Fruit fly (Drosophila melanogaster): ENCODE data around the gene Ugt316A1.

Ugt316A1 gene

DNA sequence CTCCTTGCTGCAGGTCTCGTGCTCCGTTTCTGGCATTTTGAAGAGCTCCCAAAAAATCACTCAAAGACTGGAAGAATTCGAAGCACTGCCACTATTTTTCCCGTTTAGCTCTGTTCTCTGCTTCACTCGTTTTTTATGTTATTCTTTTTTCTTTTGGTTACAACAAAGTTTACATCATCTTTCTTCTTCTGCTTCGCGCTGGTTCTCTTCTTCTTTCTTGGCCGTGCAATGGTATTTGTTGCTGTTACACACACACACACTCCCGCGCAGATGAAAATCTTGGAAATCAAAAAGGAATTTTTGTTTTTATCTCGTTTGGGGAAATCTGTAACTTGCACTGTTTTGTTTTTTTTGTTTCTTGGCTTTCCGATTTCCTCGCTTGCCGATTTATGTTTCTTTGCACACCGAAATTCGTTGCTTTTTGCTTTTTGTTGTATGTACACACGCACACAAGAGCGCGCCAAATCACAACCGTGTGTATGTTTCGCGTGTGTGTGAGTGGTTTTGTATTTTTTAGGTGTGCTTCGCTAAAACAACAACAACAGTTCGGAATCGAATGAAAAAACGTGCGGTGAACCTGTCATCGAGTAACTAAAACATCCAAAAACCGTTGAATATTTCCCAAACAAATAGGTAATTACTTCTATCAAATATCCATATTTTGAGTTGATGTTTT, 23.2 kb upstream of the Ugt316A1 start:
- TF ChIP-seq h (optimal IDR thresholded peaks at IDR 0.05): no peak
- TF ChIP-seq psq (optimal IDR thresholded peaks at IDR 0.05): no peak
- TF ChIP-seq ttk (optimal IDR thresholded peaks at IDR 0.05): no peak
- no peak for TF ChIP-seq insv (optimal IDR thresholded peaks at IDR 0.05)
- no peak for TF ChIP-seq Myc (optimal IDR thresholded peaks at IDR 0.05)
- TF ChIP-seq Sin3A (optimal IDR thresholded peaks at IDR 0.05): no peak

dm6 chr3L:19083126-19083525, 20.5 kb upstream of the Ugt316A1 start:
- TF ChIP-seq insv (optimal IDR thresholded peaks at IDR 0.05) (no peak), h (optimal IDR thresholded peaks at IDR 0.05) (no peak), psq (optimal IDR thresholded peaks at IDR 0.05) (no peak), ttk (optimal IDR thresholded peaks at IDR 0.05) (no peak), Sin3A (optimal IDR thresholded peaks at IDR 0.05) (no peak), Myc (optimal IDR thresholded peaks at IDR 0.05) (no peak)

- TF ChIP-seq insv (optimal IDR thresholded peaks at IDR 0.05) (no peak), h (optimal IDR thresholded peaks at IDR 0.05) (no peak), Myc (optimal IDR thresholded peaks at IDR 0.05) (no peak), Sin3A (optimal IDR thresholded peaks at IDR 0.05) (no peak), ttk (optimal IDR thresholded peaks at IDR 0.05) (no peak)
These were observed 18.5 kb upstream of the Ugt316A1 start for dm6 chr3L:19080926-19081700.

- no peak for TF ChIP-seq psq (optimal IDR thresholded peaks at IDR 0.05)
- no peak for TF ChIP-seq h (optimal IDR thresholded peaks at IDR 0.05)
These were observed 17.4 kb upstream of the Ugt316A1 start for dm6 chr3L:19079798-19080691.

- TF ChIP-seq h (optimal IDR thresholded peaks at IDR 0.05): no peak
- TF ChIP-seq Sin3A (optimal IDR thresholded peaks at IDR 0.05): no peak
- no peak for TF ChIP-seq Myc (optimal IDR thresholded peaks at IDR 0.05)
- TF ChIP-seq psq (optimal IDR thresholded peaks at IDR 0.05): no peak
- no peak for TF ChIP-seq insv (optimal IDR thresholded peaks at IDR 0.05)
- no peak for TF ChIP-seq ttk (optimal IDR thresholded peaks at IDR 0.05)
These were observed 16.5 kb upstream of the Ugt316A1 start for dm6 chr3L:19079067-19079466.

dm6 chr3L:19078444-19078843, 15.8 kb upstream of the Ugt316A1 start:
- TF ChIP-seq Sin3A (optimal IDR thresholded peaks at IDR 0.05) (no peak), insv (optimal IDR thresholded peaks at IDR 0.05) (no peak), h (optimal IDR thresholded peaks at IDR 0.05) (no peak), psq (optimal IDR thresholded peaks at IDR 0.05) (no peak), Myc (optimal IDR thresholded peaks at IDR 0.05) (no peak), ttk (optimal IDR thresholded peaks at IDR 0.05) (no peak)

DNA sequence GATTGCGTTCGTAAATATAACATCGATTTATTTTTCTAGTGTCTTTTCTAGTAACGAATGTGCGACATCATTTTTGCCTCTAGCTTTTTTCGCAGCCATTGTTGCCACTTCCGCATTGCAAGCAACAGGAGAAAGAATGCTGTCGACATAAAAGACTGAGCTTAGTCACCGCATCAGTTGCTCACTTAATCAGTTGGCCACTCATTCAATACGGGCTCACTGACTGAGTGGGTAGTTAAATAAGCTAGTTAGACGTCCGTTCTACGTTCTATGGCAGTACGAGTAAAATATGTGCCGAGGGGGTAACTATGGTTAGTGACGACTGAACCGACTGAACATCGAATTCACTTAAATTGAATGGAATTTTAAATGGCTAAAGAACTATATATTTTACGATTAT, 13.4 kb upstream of the Ugt316A1 start:
- TF ChIP-seq Sin3A (optimal IDR thresholded peaks at IDR 0.05) (no peak), insv (optimal IDR thresholded peaks at IDR 0.05) (no peak), ttk (optimal IDR thresholded peaks at IDR 0.05) (no peak), Myc (optimal IDR thresholded peaks at IDR 0.05) (no peak), psq (optimal IDR thresholded peaks at IDR 0.05) (no peak), h (optimal IDR thresholded peaks at IDR 0.05) (no peak)

DNA sequence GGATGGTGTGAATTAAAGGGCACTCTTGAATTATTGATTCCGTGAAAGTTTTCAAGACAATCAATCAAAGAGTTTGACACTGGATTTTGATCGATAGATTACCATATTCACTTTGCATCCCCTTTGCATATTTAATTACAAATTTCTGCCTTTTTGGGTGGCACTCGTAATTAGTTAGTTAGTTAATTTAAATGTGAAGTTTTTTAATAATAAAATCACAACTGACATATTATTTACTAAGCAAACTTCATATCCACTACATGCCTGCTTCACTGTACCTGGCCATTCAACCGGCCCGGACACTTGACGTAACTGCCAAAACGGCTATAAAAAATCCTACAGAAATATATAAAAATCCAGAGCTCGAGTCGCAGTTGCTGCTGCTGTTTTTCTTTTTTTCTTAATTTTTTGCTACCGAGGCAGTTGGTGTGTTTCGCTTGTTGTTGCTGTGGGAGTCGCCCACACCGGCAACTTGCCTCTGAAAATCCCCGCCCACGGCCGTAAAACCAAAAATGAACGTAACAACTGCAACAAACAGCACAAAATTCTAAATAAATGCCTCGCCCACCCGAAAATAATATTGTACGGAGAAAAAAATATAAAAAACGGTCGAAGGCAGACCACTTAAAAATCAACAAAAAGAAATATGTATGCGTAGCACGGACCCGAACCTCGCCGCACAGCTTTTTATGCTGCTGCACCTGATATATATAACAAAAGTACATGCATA, 12.2 kb upstream of the Ugt316A1 start:
- TF ChIP-seq ttk (optimal IDR thresholded peaks at IDR 0.05) (no peak), Myc (optimal IDR thresholded peaks at IDR 0.05) (no peak), insv (optimal IDR thresholded peaks at IDR 0.05) (no peak), h (optimal IDR thresholded peaks at IDR 0.05) (no peak), Sin3A (optimal IDR thresholded peaks at IDR 0.05) (no peak), psq (optimal IDR thresholded peaks at IDR 0.05) (no peak)

DNA sequence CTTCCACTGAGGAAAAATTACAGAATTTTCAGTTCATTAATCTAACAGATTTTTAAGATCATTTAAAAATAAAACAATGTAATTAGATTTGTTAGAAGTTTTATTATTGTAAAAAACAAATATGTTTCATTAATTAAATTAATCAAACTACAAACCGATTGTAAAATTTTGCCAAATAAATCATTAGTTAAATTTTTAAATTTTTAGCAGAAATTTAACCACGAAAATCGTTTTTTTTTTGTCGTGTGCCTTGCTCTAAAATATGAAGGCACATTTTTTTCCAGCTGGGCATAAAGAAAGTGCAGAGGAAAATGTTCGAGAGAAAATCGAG, 11.3 kb upstream of the Ugt316A1 start:
- no peak for TF ChIP-seq ttk (optimal IDR thresholded peaks at IDR 0.05)
- no peak for TF ChIP-seq insv (optimal IDR thresholded peaks at IDR 0.05)
- no peak for TF ChIP-seq Sin3A (optimal IDR thresholded peaks at IDR 0.05)
- TF ChIP-seq h (optimal IDR thresholded peaks at IDR 0.05): no peak

dm6 chr3L:19073029-19073908, 10.7 kb upstream of the Ugt316A1 start:
- TF ChIP-seq h (optimal IDR thresholded peaks at IDR 0.05): no peak
- TF ChIP-seq Sin3A (optimal IDR thresholded peaks at IDR 0.05): no peak
- TF ChIP-seq Myc (optimal IDR thresholded peaks at IDR 0.05): no peak
- TF ChIP-seq psq (optimal IDR thresholded peaks at IDR 0.05): no peak
- TF ChIP-seq ttk (optimal IDR thresholded peaks at IDR 0.05): no peak
- no peak for TF ChIP-seq insv (optimal IDR thresholded peaks at IDR 0.05)

dm6 chr3L:19072177-19072603, 9.6 kb upstream of the Ugt316A1 start:
- no peak for TF ChIP-seq insv (optimal IDR thresholded peaks at IDR 0.05)

Data from Kc167 (cell line).